Worm (Caenorhabditis elegans): ENCODE measurements around the gene F36H9.7.

Gene F36H9.7

DNA sequence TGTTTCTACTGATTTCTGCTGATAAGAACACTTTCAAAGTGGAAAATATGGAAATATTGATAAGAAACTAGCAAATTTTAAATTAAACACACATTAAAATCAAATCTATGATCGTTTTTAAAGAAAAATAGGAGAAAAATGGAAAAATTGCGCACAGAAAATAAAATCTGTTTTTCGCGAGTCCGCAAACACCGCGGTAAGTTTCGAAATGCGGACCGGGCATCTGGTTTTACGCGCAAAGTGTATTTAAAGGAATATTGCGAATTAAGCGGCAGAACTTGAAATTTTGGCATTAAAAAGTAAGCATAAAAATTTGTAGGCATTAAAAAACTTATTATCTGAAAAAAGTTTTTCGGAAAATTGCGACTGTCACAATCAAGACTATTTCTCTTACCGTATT, 1.6 kb downstream of the F36H9.7 start:
- TF ChIP-seq T26A8.4 (GFP tag; IDR thresholded peaks at IDR 0.05) (no peak), D1046.2 (GFP tag; IDR thresholded peaks at IDR 0.05) (no peak), nhr-102 (tag; optimal IDR thresholded peaks at IDR 0.05) (no peak), mxl-3 (GFP tag; optimal IDR thresholded peaks at IDR 0.05) (no peak), zip-2 (tag; optimal IDR thresholded peaks at IDR 0.05) (no peak), cey-2 (tag; optimal IDR thresholded peaks at IDR 0.05; ENCODE audit: borderline replicate concordance, insufficient read depth) (no peak), hlh-30 (tag; optimal IDR thresholded peaks at IDR 0.05; ENCODE audit: insufficient read depth) (peak; percentile 18), ama-1 (optimal IDR thresholded peaks at IDR 0.05) (no peak), lsy-2 (tag; optimal IDR thresholded peaks at IDR 0.05) (peak in 1 of 2 experiments; percentile 14), lir-3 (tag; optimal IDR thresholded peaks at IDR 0.05) (no peak), F26F4.8 (GFP tag; conservative IDR thresholded peaks at IDR 0.05) (no peak), aha-1 (tag) (peak; percentile 39), dve-1 (tag; optimal IDR thresholded peaks at IDR 0.05; ENCODE audit: insufficient read depth) (peak; percentile 3), mes-2 (tag; optimal IDR thresholded peaks at IDR 0.05; ENCODE audit: poor library complexity, severe bottlenecking) (peak; percentile 18), spr-1 (tag; optimal IDR thresholded peaks at IDR 0.05) (no peak), duxl-1 (tag; optimal IDR thresholded peaks at IDR 0.05; ENCODE audit: poor library complexity) (no peak), rbr-2 (tag; optimal IDR thresholded peaks at IDR 0.05) (no peak), mdl-1 (tag; optimal IDR thresholded peaks at IDR 0.05) (no peak), tra-1 (GFP tag; IDR thresholded peaks at IDR 0.05) (no peak)

DNA sequence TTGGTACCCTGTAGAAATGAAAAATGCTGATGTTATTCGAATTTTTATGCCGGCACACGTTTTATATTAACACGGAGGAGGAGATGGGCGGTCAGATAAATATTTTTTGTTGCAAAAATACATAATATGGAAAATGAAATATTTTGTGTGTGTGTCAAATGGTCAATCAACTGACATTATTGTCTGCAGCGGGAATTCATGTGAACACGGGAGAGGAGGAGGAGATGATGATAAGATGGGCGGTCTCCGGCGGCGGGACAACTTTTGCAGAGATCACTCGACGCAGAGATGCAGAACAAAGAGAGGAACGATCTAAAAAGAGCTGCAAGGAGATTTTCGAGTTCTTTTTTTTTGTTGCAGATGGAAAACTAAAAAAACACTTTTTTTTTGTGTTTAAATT, 3.0 kb downstream of the F36H9.7 start, which contains the start of gene dhs-13:
dhs-13 (minus strand) TSS at position 8 of the 400 bp plus-strand sequence.
- TF ChIP-seq mep-1 (tag; optimal IDR thresholded peaks at IDR 0.05) (peak; percentile 28), zag-1 (tag; optimal IDR thresholded peaks at IDR 0.05) (no peak), hlh-30 (tag; optimal IDR thresholded peaks at IDR 0.05; ENCODE audit: insufficient read depth) (peak; percentile 93), set-16 (GFP tag; IDR thresholded peaks at IDR 0.05) (no peak), hlh-11 (tag; optimal IDR thresholded peaks at IDR 0.05) (peak; percentile 83), nhr-28 (tag; optimal IDR thresholded peaks at IDR 0.05) (peak; percentile 76), lin-13 (GFP tag; optimal IDR thresholded peaks at IDR 0.05) (no peak), mxl-3 (GFP tag; optimal IDR thresholded peaks at IDR 0.05) (peak; percentile 66), mdl-1 (tag; optimal IDR thresholded peaks at IDR 0.05) (peak in 1 of 2 experiments; percentile 14), dmd-6 (GFP tag; IDR thresholded peaks at IDR 0.05) (peak; percentile 67), dve-1 (tag; optimal IDR thresholded peaks at IDR 0.05; ENCODE audit: insufficient read depth) (peak; percentile 46), daf-16 (GFP tag; optimal IDR thresholded peaks at IDR 0.05) (peak in 1 of 2 experiments; percentile 28), daf-16 (tag; optimal IDR thresholded peaks at IDR 0.05) (peak; percentile 4), attf-4 (tag; optimal IDR thresholded peaks at IDR 0.05) (no peak), pqm-1 (tag; optimal IDR thresholded peaks at IDR 0.05) (peak; percentile 27), mes-2 (tag; optimal IDR thresholded peaks at IDR 0.05; ENCODE audit: poor library complexity, severe bottlenecking) (peak; percentile 9)

DNA sequence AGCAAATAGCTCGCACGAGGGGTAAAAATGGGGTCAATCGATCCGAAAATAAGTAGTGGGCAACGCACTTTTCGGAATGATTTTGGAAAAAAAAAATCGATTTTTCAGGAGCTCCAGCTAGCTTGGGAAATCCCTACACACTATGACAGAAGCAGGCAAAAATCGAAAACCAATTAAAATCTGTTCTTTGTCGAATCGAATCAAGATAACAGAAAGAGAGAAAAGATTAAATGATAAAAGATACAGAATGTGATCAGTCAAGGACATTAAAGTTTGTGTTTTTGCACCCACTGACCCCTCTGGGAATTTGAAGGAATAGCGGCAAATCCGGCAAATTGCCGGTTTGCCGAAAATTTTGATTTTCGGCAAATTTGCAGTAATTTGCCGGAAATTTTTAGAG, 7.3 kb downstream of the F36H9.7 start:
- TF ChIP-seq nhr-77 (tag; optimal IDR thresholded peaks at IDR 0.05), result no peak
- no peak for TF ChIP-seq dmd-6 (GFP tag; IDR thresholded peaks at IDR 0.05)
- TF ChIP-seq nhr-28 (tag; optimal IDR thresholded peaks at IDR 0.05), result peak; percentile 22

DNA sequence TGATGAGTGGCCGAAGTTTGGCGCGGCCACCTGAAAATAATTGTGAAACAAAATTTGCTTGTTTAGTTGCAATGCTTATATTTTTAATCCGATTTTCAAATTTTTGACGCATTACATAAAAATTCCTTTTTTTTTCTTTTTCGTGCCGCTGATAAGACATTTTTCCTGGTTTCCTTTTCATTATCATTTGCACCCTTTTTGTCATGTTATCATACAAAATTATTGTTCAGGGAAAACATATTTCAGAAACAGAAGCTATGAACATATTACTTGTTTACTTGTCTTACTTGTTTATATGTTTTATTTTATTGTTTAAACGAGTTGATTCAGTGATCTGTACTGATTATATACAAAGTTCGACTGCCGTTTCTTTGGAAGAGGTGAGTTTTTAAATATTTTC, 14.0 kb downstream of the F36H9.7 start, which contains the start of gene clec-205:
clec-205 (plus strand) TSS at position 212 of the 400 bp plus-strand sequence.
- no peak for TF ChIP-seq mep-1 (tag; optimal IDR thresholded peaks at IDR 0.05)
- TF ChIP-seq lsy-2 (tag; optimal IDR thresholded peaks at IDR 0.05), result no peak
- TF ChIP-seq zag-1 (tag; optimal IDR thresholded peaks at IDR 0.05), result no peak
- TF ChIP-seq madf-5 (GFP tag; IDR thresholded peaks at IDR 0.05), result no peak
- no peak for TF ChIP-seq D1046.2 (GFP tag; IDR thresholded peaks at IDR 0.05)
- TF ChIP-seq pqm-1 (tag; optimal IDR thresholded peaks at IDR 0.05), result peak; percentile 53
- TF ChIP-seq daf-16 (GFP tag; optimal IDR thresholded peaks at IDR 0.05), result no peak
- TF ChIP-seq daf-16 (tag; optimal IDR thresholded peaks at IDR 0.05), result peak; percentile 86
- TF ChIP-seq zip-11 (GFP tag; IDR thresholded peaks at IDR 0.05), result no peak
- peak; percentile 39 for TF ChIP-seq nhr-28 (tag; optimal IDR thresholded peaks at IDR 0.05)
- peak; percentile 1 for TF ChIP-seq nhr-77 (tag; optimal IDR thresholded peaks at IDR 0.05)
- TF ChIP-seq saeg-2 (GFP tag; IDR thresholded peaks at IDR 0.05), result no peak
- TF ChIP-seq ztf-7 (tag; optimal IDR thresholded peaks at IDR 0.05), result no peak
- TF ChIP-seq mxl-2 (GFP tag; conservative IDR thresholded peaks at IDR 0.05), result no peak
- no peak for TF ChIP-seq lir-3 (tag; optimal IDR thresholded peaks at IDR 0.05)
- TF ChIP-seq nhr-102 (tag; optimal IDR thresholded peaks at IDR 0.05), result no peak
- TF ChIP-seq rbr-2 (tag; optimal IDR thresholded peaks at IDR 0.05), result no peak
- TF ChIP-seq lin-39 (tag; optimal IDR thresholded peaks at IDR 0.05), result no peak
- TF ChIP-seq ces-1 (GFP tag; optimal IDR thresholded peaks at IDR 0.05), result no peak
- TF ChIP-seq dmd-6 (GFP tag; IDR thresholded peaks at IDR 0.05), result peak; percentile 36; the same call in 1 of the 2 replicates
- TF ChIP-seq lin-1 (GFP tag; IDR thresholded peaks at IDR 0.05), result no peak
- TF ChIP-seq Y75B8A.6 (GFP tag; IDR thresholded peaks at IDR 0.05), result no peak
- TF ChIP-seq hif-1 (tag; optimal IDR thresholded peaks at IDR 0.05), result no peak
- TF ChIP-seq dpl-1 (GFP tag; optimal IDR thresholded peaks at IDR 0.05), result no peak
- no peak for TF ChIP-seq zfp-3 (GFP tag; conservative IDR thresholded peaks at IDR 0.05)
